Fruit fly (Drosophila melanogaster): Measurements from ENCODE around the gene CG14397.

DNA sequence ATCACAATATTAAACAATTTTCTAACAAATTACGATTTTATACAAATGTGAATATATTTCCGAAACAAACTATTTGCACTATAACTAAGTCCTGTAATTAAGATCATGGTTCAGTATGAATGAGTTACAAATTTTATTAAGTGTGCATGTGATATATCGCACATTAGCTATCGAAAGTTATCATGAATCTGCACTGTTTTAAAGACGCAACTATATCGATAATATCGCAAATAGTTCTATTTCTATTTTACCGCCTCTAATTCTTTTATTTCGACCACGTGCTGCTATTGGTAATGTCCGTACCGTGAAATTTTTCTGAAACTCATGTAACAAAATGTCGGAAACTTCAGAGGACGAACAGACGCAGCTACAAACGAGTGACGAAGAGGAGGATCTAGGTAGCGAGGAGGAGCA is 52.0 kb downstream of the CG14397 start, which contains the start of gene pths:
- TF ChIP-seq Myc (optimal IDR thresholded peaks at IDR 0.05): no peak
- no peak for TF ChIP-seq ttk (optimal IDR thresholded peaks at IDR 0.05)
